Fruit fly (Drosophila melanogaster): ENCODE measurements around the gene Tsp5D.

DNA sequence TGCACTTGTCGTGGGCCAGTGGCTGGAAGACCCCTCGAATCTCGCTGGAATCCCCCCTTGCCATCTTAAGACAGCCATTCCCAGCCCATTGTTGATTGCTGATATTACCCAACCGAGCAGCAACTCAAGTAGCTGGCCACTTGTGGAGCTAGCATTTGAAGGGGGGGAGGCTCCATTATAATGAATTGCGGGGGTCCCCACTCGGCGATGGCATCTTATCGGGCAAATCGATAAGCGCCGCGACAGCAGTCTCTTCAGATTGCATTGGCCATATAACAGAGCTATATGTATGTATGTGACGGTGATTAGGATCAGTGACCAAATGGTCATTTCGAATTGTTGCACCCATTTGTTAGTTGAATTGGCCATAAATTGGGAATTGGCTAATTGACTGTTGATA is 12.5 kb downstream of the Tsp5D start:
- no peak for TF ChIP-seq CG10631 (GFP tag; optimal IDR thresholded peaks at IDR 0.05)
- no peak for TF ChIP-seq cyc (GFP tag; optimal IDR thresholded peaks at IDR 0.05)

Measured in whole organism, prepupa.